Worm (Caenorhabditis elegans) whole organism, L2 larva: Measurements from ENCODE around the gene slc-36.3.

Source experiments
- C34F6.9 ChIP-seq: fragments of 150-350 bp; optimal IDR thresholded peaks from 2 replicates; lab custom pipeline; 2014; ENCODE audit warnings: missing biosample characterization, missing genetic modification characterization
- R02D3.7 ChIP-seq: fragments of 150-350 bp; optimal IDR thresholded peaks from 2 replicates; lab custom pipeline; 2014; ENCODE audit warnings: missing biosample characterization, missing genetic modification characterization
- Y55F3AM.14 ChIP-seq: fragments of 200-800 bp; sonication (Bioruptor generic); optimal IDR thresholded peaks from 2 replicates; lab custom pipeline; 2018; ENCODE audit warnings: mild to moderate bottlenecking, missing genetic modification characterization, missing compliant biosample characterization
- ZK546.5 ChIP-seq: sonication (generic microtip); optimal IDR thresholded peaks from 2 replicates; lab custom pipeline; 2017; ENCODE audit warnings: missing biosample characterization, missing genetic modification characterization
- alr-1 ChIP-seq: fragments of 150-350 bp; optimal IDR thresholded peaks from 2 replicates; lab custom pipeline; 2014; ENCODE audit warnings: missing biosample characterization, missing genetic modification characterization
- ama-1 ChIP-seq: fragments of 150-350 bp; optimal IDR thresholded peaks from 2 replicates; lab custom pipeline; 2018; ENCODE audit warnings: inconsistent platforms
- blmp-1 ChIP-seq: sonication (generic microtip); optimal IDR thresholded peaks from 2 replicates; lab custom pipeline; 2017; ENCODE audit warnings: missing genetic modification characterization, mild to moderate bottlenecking, missing compliant biosample characterization, antibody characterized with exemption, moderate library complexity; ENCODE audit not compliant: insufficient read depth
- ceh-16 ChIP-seq: fragments of 150-350 bp; optimal IDR thresholded peaks from 2 replicates; lab custom pipeline; 2014; ENCODE audit warnings: missing biosample characterization, missing genetic modification characterization
- ceh-82 ChIP-seq: fragments of 150-350 bp; optimal IDR thresholded peaks from 2 replicates; lab custom pipeline; 2014; ENCODE audit warnings: missing biosample characterization, missing genetic modification characterization
- crh-2 ChIP-seq: sonication (generic microtip); optimal IDR thresholded peaks from 2 replicates; lab custom pipeline; 2017; ENCODE audit warnings: missing biosample characterization, missing genetic modification characterization
- dmd-4 ChIP-seq: sonication (generic microtip); optimal IDR thresholded peaks from 2 replicates; lab custom pipeline; 2017; ENCODE audit warnings: missing biosample characterization, missing genetic modification characterization
- egl-27 ChIP-seq: sonication (generic microtip); optimal IDR thresholded peaks from 3 replicates; lab custom pipeline; 2017; ENCODE audit warnings: missing biosample characterization, missing genetic modification reagents, missing genetic modification characterization
- elt-1 ChIP-seq: fragments of 150-350 bp; optimal IDR thresholded peaks from 2 replicates; lab custom pipeline; 2014; ENCODE audit warnings: missing biosample characterization, missing genetic modification characterization
- elt-3 ChIP-seq: sonication (generic microtip); optimal IDR thresholded peaks from 2 replicates; lab custom pipeline; 2017; ENCODE audit warnings: missing biosample characterization, missing genetic modification characterization
- fos-1 ChIP-seq: fragments of 150-350 bp; optimal IDR thresholded peaks from 2 replicates; lab custom pipeline; 2014; ENCODE audit warnings: missing biosample characterization, missing genetic modification characterization
- gmeb-1 ChIP-seq: fragments of 150-350 bp; optimal IDR thresholded peaks from 2 replicates; lab custom pipeline; 2014; ENCODE audit warnings: missing biosample characterization, missing genetic modification characterization
- lin-11 ChIP-seq: fragments of 150-350 bp; sonication (generic microtip); optimal IDR thresholded peaks from 2 replicates; lab custom pipeline; 2014; ENCODE audit warnings: missing biosample characterization, missing genetic modification characterization, inconsistent platforms, mixed read lengths
- lin-13 ChIP-seq: fragments of 150-350 bp; optimal IDR thresholded peaks from 2 replicates; lab custom pipeline; 2014; ENCODE audit warnings: missing biosample characterization, missing genetic modification reagents, missing genetic modification characterization
- lsy-2 ChIP-seq, 2 experiments: fragments of 150-350 bp in 1 of 2; sonication (generic microtip) in 1 of 2; optimal IDR thresholded peaks; 2 replicates each; lab custom pipeline; 2014 to 2017; ENCODE audit warnings: missing biosample characterization in 2 of 2, missing genetic modification characterization in 2 of 2
- mbf-1 ChIP-seq: sonication (generic microtip); optimal IDR thresholded peaks from 2 replicates; lab custom pipeline; 2017; ENCODE audit warnings: missing biosample characterization, missing genetic modification characterization
- mdl-1 ChIP-seq, 2 experiments: fragments of 150-350 bp in 1 of 2; sonication (generic microtip) in 1 of 2; optimal IDR thresholded peaks; 2 replicates each; lab custom pipeline; 2017; ENCODE audit warnings: missing biosample characterization in 2 of 2, missing genetic modification characterization in 2 of 2
- nhr-10 ChIP-seq: sonication (generic microtip); optimal IDR thresholded peaks from 2 replicates; lab custom pipeline; 2017; ENCODE audit warnings: missing biosample characterization, missing genetic modification characterization
- nhr-11 ChIP-seq: fragments of 150-350 bp; optimal IDR thresholded peaks from 2 replicates; lab custom pipeline; 2014; ENCODE audit warnings: missing biosample characterization, missing genetic modification characterization
- nhr-12 ChIP-seq: fragments of 150-350 bp; optimal IDR thresholded peaks from 2 replicates; lab custom pipeline; 2014; ENCODE audit warnings: missing biosample characterization, missing genetic modification characterization
- nhr-129 ChIP-seq: fragments of 150-350 bp; optimal IDR thresholded peaks from 2 replicates; lab custom pipeline; 2014; ENCODE audit warnings: missing biosample characterization, missing genetic modification characterization
- nhr-21 ChIP-seq: fragments of 150-350 bp; optimal IDR thresholded peaks from 2 replicates; lab custom pipeline; 2014; ENCODE audit warnings: missing biosample characterization, missing genetic modification characterization
- nhr-23 ChIP-seq: fragments of 150-350 bp; optimal IDR thresholded peaks from 2 replicates; lab custom pipeline; 2014; ENCODE audit warnings: missing biosample characterization, missing genetic modification reagents, missing genetic modification characterization
- nhr-237 ChIP-seq: fragments of 150-350 bp; optimal IDR thresholded peaks from 2 replicates; lab custom pipeline; 2014; ENCODE audit warnings: missing biosample characterization, missing genetic modification characterization
- nhr-25 ChIP-seq: fragments of 150-350 bp; sonication (generic microtip); optimal IDR thresholded peaks from 3 replicates; lab custom pipeline; 2014; ENCODE audit warnings: missing biosample characterization, missing genetic modification characterization
- nhr-77 ChIP-seq: fragments of 150-350 bp; optimal IDR thresholded peaks from 2 replicates; lab custom pipeline; 2014; ENCODE audit warnings: missing biosample characterization, missing genetic modification characterization
- peb-1 ChIP-seq: fragments of 150-350 bp; optimal IDR thresholded peaks from 2 replicates; lab custom pipeline; 2014; ENCODE audit warnings: missing biosample characterization, missing genetic modification characterization
- sem-4 ChIP-seq: fragments of 150-350 bp; optimal IDR thresholded peaks from 2 replicates; lab custom pipeline; 2014; ENCODE audit warnings: missing biosample characterization, missing genetic modification reagents, missing genetic modification characterization
- skn-1 ChIP-seq: sonication (generic microtip); optimal IDR thresholded peaks from 2 replicates; lab custom pipeline; 2017; ENCODE audit warnings: missing biosample characterization, missing genetic modification characterization
- sma-3 ChIP-seq: sonication (generic microtip); optimal IDR thresholded peaks from 2 replicates; lab custom pipeline; 2016; ENCODE audit warnings: missing genetic modification reagents, missing genetic modification characterization, missing compliant biosample characterization
- sma-9 ChIP-seq, 2 experiments: fragments of 150-350 bp in 1 of 2; sonication (generic microtip) in 1 of 2; optimal IDR thresholded peaks; 2 replicates each; lab custom pipeline; 2014 to 2016; ENCODE audit warnings: missing genetic modification characterization in 2 of 2, mild to moderate bottlenecking in 1 of 2, missing biosample characterization in 1 of 2, missing compliant biosample characterization in 1 of 2, missing genetic modification reagents in 1 of 2, moderate library complexity in 1 of 2
- snpc-4 ChIP-seq: fragments of 150-350 bp; optimal IDR thresholded peaks from 2 replicates; lab custom pipeline; 2014; ENCODE audit warnings: missing biosample characterization, missing genetic modification characterization
- unc-39 ChIP-seq: fragments of 150-350 bp; optimal IDR thresholded peaks from 2 replicates; lab custom pipeline; 2014; ENCODE audit warnings: missing biosample characterization, missing genetic modification characterization
- unc-55 ChIP-seq: fragments of 150-350 bp; sonication (generic microtip); optimal IDR thresholded peaks from 3 replicates; lab custom pipeline; 2014; ENCODE audit warnings: missing biosample characterization, missing genetic modification reagents, missing genetic modification characterization
- unc-62 ChIP-seq: fragments of 150-350 bp; optimal IDR thresholded peaks from 2 replicates; lab custom pipeline; 2014; ENCODE audit warnings: missing biosample characterization, missing genetic modification reagents, missing genetic modification characterization
- zag-1 ChIP-seq: fragments of 150-350 bp; optimal IDR thresholded peaks from 2 replicates; lab custom pipeline; 2014; ENCODE audit warnings: missing biosample characterization, missing genetic modification characterization
- ztf-4 ChIP-seq: fragments of 150-350 bp; optimal IDR thresholded peaks from 2 replicates; lab custom pipeline; 2014; ENCODE audit warnings: missing biosample characterization, missing genetic modification characterization

The slc-36.3 gene

DNA sequence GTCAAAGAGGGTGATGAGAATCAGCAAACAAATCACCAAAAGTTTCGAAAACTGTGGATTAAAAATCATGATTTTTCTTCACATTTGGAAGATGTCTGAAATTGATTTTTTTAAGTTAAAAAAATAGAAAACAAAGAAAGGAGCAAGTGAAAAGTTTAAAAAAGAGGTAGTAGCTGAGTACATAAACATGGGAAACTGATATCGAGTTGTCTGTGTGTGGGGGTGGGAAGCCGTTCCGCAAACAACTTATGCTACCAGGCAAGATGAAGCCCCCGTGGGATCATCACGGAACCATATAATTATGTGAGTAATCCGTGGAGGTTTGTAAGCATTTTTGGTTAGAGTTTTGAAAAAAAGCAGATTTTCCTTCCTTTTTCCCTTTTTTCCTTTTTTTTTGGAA, 7.1 kb upstream of the slc-36.3 start, which contains the start of gene Y38H6C.20:
Y38H6C.20 (minus strand) TSS at position 101 of the 400 bp plus-strand sequence.
- TF ChIP-seq peb-1 (no peak), egl-27 (tag; lab: Kevin White, UChicago) (no peak), ceh-82 (tag; lab: Kevin White, UChicago) (no peak), skn-1 (tag; lab: Kevin White, UChicago) (no peak), lsy-2 (tag; optimal IDR thresholded peaks at IDR 0.05; lab: Kevin White, UChicago) (no peak), alr-1 (no peak), mdl-1 (tag; optimal IDR thresholded peaks at IDR 0.05; lab: Kevin White, UChicago) (no peak), ceh-16 (no peak), Y55F3AM.14 (GFP tag; lab: Kevin White, UChicago) (no peak), ama-1 (lab: Kevin White, UChicago) (no peak), crh-2 (no peak), blmp-1 (tag; lab: Kevin White, UChicago) (no peak), mbf-1 (tag; lab: Kevin White, UChicago) (no peak), nhr-23 (no peak), lin-11 (tag; lab: Kevin White, UChicago) (no peak), ztf-4 (tag; lab: Kevin White, UChicago) (no peak), sem-4 (tag; lab: Kevin White, UChicago) (no peak), ZK546.5 (tag; lab: Kevin White, UChicago) (no peak), unc-55 (GFP tag; lab: Kevin White, UChicago) (no peak)

DNA sequence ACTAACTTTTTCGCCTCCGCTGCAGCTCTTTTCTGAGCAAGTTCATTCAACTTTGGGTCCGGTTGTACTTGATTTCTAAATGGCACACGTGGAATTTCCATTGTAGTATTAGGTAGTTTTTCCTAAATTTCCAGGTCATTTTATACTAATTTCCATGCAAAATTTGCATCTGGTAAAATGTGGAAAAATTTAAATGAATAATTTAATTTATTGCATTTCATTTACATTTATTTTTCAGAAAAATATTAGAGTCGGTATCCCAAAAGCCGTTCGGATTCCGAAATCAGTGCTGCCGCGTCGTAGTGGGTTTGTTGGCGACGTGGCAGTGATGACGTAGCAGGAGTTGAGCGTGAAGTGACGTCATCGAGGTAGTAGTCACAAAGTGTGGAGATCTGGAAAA, 3.1 kb upstream of the slc-36.3 start, which contains the start of gene Y38H6C.18:
Y38H6C.18 (minus strand) TSS at position 101 of the 400 bp plus-strand sequence.
- TF ChIP-seq sma-3 = no peak
- TF ChIP-seq nhr-129 (tag; lab: Kevin White, UChicago) = no peak
- no peak for TF ChIP-seq R02D3.7 (tag; lab: Kevin White, UChicago)
- TF ChIP-seq lin-11 (tag; lab: Kevin White, UChicago) = no peak
- no peak for TF ChIP-seq gmeb-1 (tag; lab: Kevin White, UChicago)
- TF ChIP-seq nhr-237 (tag; lab: Kevin White, UChicago) = no peak
- no peak for TF ChIP-seq unc-39
- no peak for TF ChIP-seq nhr-23
- no peak for TF ChIP-seq elt-1 (tag; lab: Kevin White, UChicago)
- TF ChIP-seq nhr-25 (tag; lab: Kevin White, UChicago) = no peak
- TF ChIP-seq egl-27 (tag; lab: Kevin White, UChicago) = no peak
- no peak for TF ChIP-seq snpc-4 (tag; lab: Kevin White, UChicago)
- TF ChIP-seq elt-3 = no peak
- TF ChIP-seq blmp-1 (tag; lab: Kevin White, UChicago) = no peak
- no peak for TF ChIP-seq nhr-21 (tag; lab: Kevin White, UChicago)

DNA sequence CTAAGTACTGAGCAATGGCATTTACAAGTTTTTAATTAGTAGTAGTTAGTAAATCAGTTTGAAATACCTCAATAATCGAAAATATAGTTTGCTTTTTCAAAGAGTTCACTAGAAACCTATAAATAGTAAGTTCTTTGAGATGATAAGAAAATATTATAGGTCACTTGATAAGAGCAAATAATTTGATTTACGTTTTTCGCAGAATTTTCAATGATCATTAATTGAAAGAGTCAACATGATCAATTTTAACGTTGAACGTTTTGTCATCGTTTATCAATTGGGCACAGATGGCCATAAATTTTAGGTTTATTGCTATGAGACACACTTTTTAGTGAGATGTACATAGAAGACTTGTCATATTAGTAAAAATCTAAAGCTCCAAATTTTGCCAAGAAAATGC, 1.8 kb upstream of the slc-36.3 start:
- no peak for TF ChIP-seq R02D3.7 (tag; lab: Kevin White, UChicago)
- no peak for TF ChIP-seq lin-13 (GFP tag; lab: Kevin White, UChicago)
- TF ChIP-seq lsy-2 (tag; optimal IDR thresholded peaks at IDR 0.05; lab: Kevin White, UChicago) = no peak
- TF ChIP-seq fos-1 = peak; percentile 10
- no peak for TF ChIP-seq nhr-11 (tag; lab: Kevin White, UChicago)
- no peak for TF ChIP-seq snpc-4 (tag; lab: Kevin White, UChicago)
- no peak for TF ChIP-seq nhr-12 (tag; lab: Kevin White, UChicago)
- no peak for TF ChIP-seq mbf-1 (tag; lab: Kevin White, UChicago)

DNA sequence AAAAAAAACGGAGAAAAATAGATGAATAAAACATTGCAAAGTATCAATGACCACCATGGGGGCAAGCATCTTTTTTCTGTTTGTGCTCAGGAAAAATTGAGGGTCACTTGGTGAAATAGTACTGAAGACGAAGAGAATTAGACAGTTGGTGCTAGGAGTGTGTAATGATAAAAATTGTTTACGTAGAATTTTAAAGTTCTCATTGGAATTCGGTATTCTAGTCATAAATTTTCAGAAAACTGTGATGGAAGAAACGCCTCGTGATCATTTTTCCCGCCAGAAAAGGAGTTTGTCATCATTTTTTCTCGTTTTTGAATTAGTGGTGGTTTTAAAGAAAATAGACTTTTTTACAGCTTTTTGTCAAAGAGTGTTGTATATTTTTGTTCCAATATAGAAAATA, 618 bp upstream of the slc-36.3 start:
- TF ChIP-seq nhr-12 (tag; lab: Kevin White, UChicago) (no peak), gmeb-1 (tag; lab: Kevin White, UChicago) (peak; percentile 19), skn-1 (tag; lab: Kevin White, UChicago) (peak; percentile 79), blmp-1 (tag; lab: Kevin White, UChicago) (no peak)

DNA sequence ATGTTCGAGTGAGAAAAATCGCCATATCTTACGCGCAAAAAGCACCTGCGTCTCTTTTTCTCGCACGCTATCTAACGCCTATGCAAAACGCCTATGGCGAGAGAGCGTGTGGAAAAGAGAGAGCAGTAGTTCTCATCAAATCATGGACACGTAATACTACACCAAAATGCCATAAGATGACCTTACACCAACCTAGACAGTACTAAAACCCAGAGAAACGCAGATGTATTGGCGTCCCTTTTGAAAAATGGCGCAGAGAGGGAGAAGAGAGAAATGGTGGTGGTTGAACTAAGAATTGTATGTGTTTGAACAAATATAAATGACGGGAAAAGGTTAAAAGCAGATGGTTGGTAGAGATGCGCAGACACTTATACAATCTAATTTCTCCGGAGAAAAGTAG, 4.9 kb downstream of the slc-36.3 start, which contains the start of gene Y38H6C.16:
Y38H6C.16 (minus strand) TSS at position 293 of the 400 bp plus-strand sequence.
- no peak for TF ChIP-seq unc-62
- TF ChIP-seq unc-55 (GFP tag; lab: Kevin White, UChicago) = no peak
- no peak for TF ChIP-seq gmeb-1 (tag; lab: Kevin White, UChicago)
- TF ChIP-seq sma-3 = no peak
- TF ChIP-seq egl-27 (tag; lab: Kevin White, UChicago) = no peak
- no peak for TF ChIP-seq zag-1
- no peak for TF ChIP-seq nhr-129 (tag; lab: Kevin White, UChicago)
- no peak for TF ChIP-seq ZK546.5 (tag; lab: Kevin White, UChicago)
- TF ChIP-seq nhr-12 (tag; lab: Kevin White, UChicago) = no peak
- TF ChIP-seq nhr-23 = no peak
- TF ChIP-seq nhr-10 = no peak
- TF ChIP-seq ama-1 (lab: Kevin White, UChicago) = no peak
- no peak for TF ChIP-seq lsy-2 (tag; optimal IDR thresholded peaks at IDR 0.05; lab: Kevin White, UChicago)
- no peak for TF ChIP-seq dmd-4 (tag; lab: Kevin White, UChicago)
- no peak for TF ChIP-seq sma-9 (GFP tag; optimal IDR thresholded peaks at IDR 0.05; lab: Kevin White, UChicago)
- TF ChIP-seq sma-9 (tag; optimal IDR thresholded peaks at IDR 0.05; lab: Kevin White, UChicago) = no peak
- TF ChIP-seq nhr-77 (tag; lab: Kevin White, UChicago) = no peak
- no peak for TF ChIP-seq sem-4 (tag; lab: Kevin White, UChicago)
- no peak for TF ChIP-seq C34F6.9 (tag; lab: Kevin White, UChicago)
